Fruit fly (Drosophila melanogaster): ENCODE data around the gene Arp8.

DNA sequence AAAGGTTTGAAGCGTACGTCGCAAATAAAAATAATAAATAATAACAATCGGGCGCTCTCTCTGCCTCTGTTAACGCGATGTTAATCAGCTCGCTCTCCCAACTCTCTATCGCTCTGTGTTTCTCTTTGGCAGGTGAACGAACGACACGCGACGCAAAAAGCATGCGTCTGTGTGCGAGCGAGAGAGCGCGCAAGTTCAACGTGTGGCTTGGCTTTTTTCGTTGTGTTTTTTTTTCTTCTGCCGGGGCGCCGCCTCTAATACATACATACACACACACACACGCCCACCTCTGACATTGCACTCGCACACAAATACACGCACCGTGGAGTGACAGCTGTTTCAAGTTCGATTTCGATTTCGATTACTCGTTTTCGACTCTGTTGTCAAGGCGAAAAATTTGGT, 18.0 kb upstream of the Arp8 start:
- TF ChIP-seq CTCF (optimal IDR thresholded peaks at IDR 0.05) (no peak), CG8478 (optimal IDR thresholded peaks at IDR 0.05) (no peak)

Data from S2 (cell line).